Fruit fly (Drosophila melanogaster) whole organism, embryonic: Measurements from ENCODE around the gene CG34462.
A peak's percentile ranks its signal among the peaks of the same experiment; 100 is the strongest.

Experiments
- Atf3 ChIP-seq: fragments of 200-800 bp; sonication (Bioruptor generic); optimal IDR thresholded peaks from 3 replicates; lab custom pipeline; 2016; ENCODE audit warnings: missing biosample characterization, missing genetic modification characterization
- Blimp-1 ChIP-seq: fragments of 200-800 bp; sonication (Bioruptor generic); optimal IDR thresholded peaks from 3 replicates; lab custom pipeline; 2018; ENCODE audit warnings: missing biosample characterization, missing genetic modification characterization, mild to moderate bottlenecking, moderate library complexity, missing genetic modification reagents
- C15 ChIP-seq: fragments of 200-800 bp; sonication (Bioruptor generic); IDR thresholded peaks from 3 replicates; pipeline ENCODE4 v1.3.6; 2022; ENCODE audit warnings: missing biosample characterization, missing genetic modification characterization
- CG10543 ChIP-seq: fragments of 200-800 bp; sonication (Bioruptor generic); optimal IDR thresholded peaks from 3 replicates; lab custom pipeline; 2017; ENCODE audit warnings: missing biosample characterization, mild to moderate bottlenecking, missing genetic modification characterization, moderate library complexity
- CG15601 ChIP-seq: fragments of 200-800 bp; sonication (Bioruptor generic); optimal IDR thresholded peaks from 3 replicates; lab custom pipeline; 2019; ENCODE audit warnings: missing biosample characterization, mild to moderate bottlenecking, missing genetic modification characterization, moderate library complexity
- CG15696 ChIP-seq: fragments of 200-800 bp; sonication (Bioruptor generic); optimal IDR thresholded peaks from 2 replicates; lab custom pipeline; 2019; ENCODE audit warnings: missing biosample characterization, mild to moderate bottlenecking, missing genetic modification characterization, moderate library complexity
- CG16779 ChIP-seq: fragments of 200-800 bp; sonication (Bioruptor generic); IDR thresholded peaks from 2 replicates; pipeline ENCODE4 v1.3.6; 2022; ENCODE audit warnings: missing biosample characterization, missing genetic modification characterization
- CG17186 ChIP-seq: fragments of 200-800 bp; sonication (Bioruptor generic); optimal IDR thresholded peaks from 3 replicates; lab custom pipeline; 2017; ENCODE audit warnings: missing biosample characterization, missing genetic modification reagents, missing genetic modification characterization
- CG1792 ChIP-seq: fragments of 200-800 bp; sonication (Bioruptor generic); optimal IDR thresholded peaks from 2 replicates; lab custom pipeline; 2016; ENCODE audit warnings: missing biosample characterization, missing genetic modification characterization
- CG18011 ChIP-seq: fragments of 200-800 bp; sonication (Bioruptor generic); optimal IDR thresholded peaks from 2 replicates; lab custom pipeline; 2017; ENCODE audit warnings: missing biosample characterization, missing genetic modification characterization, mild to moderate bottlenecking, moderate library complexity, missing genotype
- CG3281 ChIP-seq: fragments of 200-800 bp; sonication (Bioruptor generic); optimal IDR thresholded peaks from 3 replicates; lab custom pipeline; 2017; ENCODE audit warnings: missing biosample characterization, mild to moderate bottlenecking, missing genetic modification characterization
- CG3407 ChIP-seq: fragments of 200-800 bp; sonication (Bioruptor generic); optimal IDR thresholded peaks from 2 replicates; lab custom pipeline; 2018; ENCODE audit warnings: missing biosample characterization, mild to moderate bottlenecking, missing genetic modification characterization
- CG4282 ChIP-seq: fragments of 200-800 bp; sonication (Bioruptor generic); optimal IDR thresholded peaks from 2 replicates; lab custom pipeline; 2016; ENCODE audit warnings: missing biosample characterization, missing genetic modification characterization
- CG5180 ChIP-seq: fragments of 200-800 bp; sonication (Bioruptor generic); optimal IDR thresholded peaks from 3 replicates; lab custom pipeline; 2017; ENCODE audit warnings: missing biosample characterization, missing genetic modification characterization, mild to moderate bottlenecking, moderate library complexity, missing genetic modification reagents
- CG6791 ChIP-seq: fragments of 200-800 bp; sonication (Bioruptor generic); IDR thresholded peaks from 3 replicates; pipeline ENCODE4 v1.3.6; 2022; ENCODE audit warnings: missing biosample characterization, missing genetic modification characterization; ENCODE audit not compliant: partially characterized antibody
- CG6813 ChIP-seq: fragments of 200-800 bp; sonication (Bioruptor generic); optimal IDR thresholded peaks from 2 replicates; lab custom pipeline; 2017; ENCODE audit warnings: missing biosample characterization, missing genetic modification characterization, mild to moderate bottlenecking, moderate library complexity, missing genetic modification reagents
- CG7786 ChIP-seq: fragments of 200-800 bp; sonication (Bioruptor generic); optimal IDR thresholded peaks from 2 replicates; lab custom pipeline; 2016; ENCODE audit warnings: missing biosample characterization, missing genetic modification characterization
- CG8388 ChIP-seq: fragments of 200-800 bp; sonication (Bioruptor generic); optimal IDR thresholded peaks from 2 replicates; lab custom pipeline; 2019; ENCODE audit warnings: missing biosample characterization, mild to moderate bottlenecking, missing genetic modification characterization, moderate library complexity
- CrebB ChIP-seq: fragments of 200-800 bp; sonication (Bioruptor generic); optimal IDR thresholded peaks from 3 replicates; lab custom pipeline; 2018; ENCODE audit warnings: missing biosample characterization, mild to moderate bottlenecking, missing genetic modification characterization
- Doc3 ChIP-seq: fragments of 200-800 bp; sonication (Bioruptor generic); IDR thresholded peaks from 3 replicates; pipeline ENCODE4 v1.3.6; 2022; ENCODE audit warnings: missing biosample characterization, missing genetic modification characterization; ENCODE audit not compliant: partially characterized antibody
- ERR ChIP-seq: fragments of 200-800 bp; sonication (Bioruptor generic); optimal IDR thresholded peaks from 2 replicates; lab custom pipeline; 2016; ENCODE audit warnings: missing biosample characterization, missing genetic modification characterization
- Hmx ChIP-seq: fragments of 200-800 bp; sonication (Bioruptor generic); optimal IDR thresholded peaks from 2 replicates; lab custom pipeline; 2016; ENCODE audit warnings: missing biosample characterization, missing genetic modification characterization
- Kr ChIP-seq: fragments of 200-800 bp; sonication (Bioruptor generic); optimal IDR thresholded peaks from 2 replicates; lab custom pipeline; 2017; ENCODE audit warnings: missing biosample characterization, mild to moderate bottlenecking, missing genetic modification characterization
- MBD-R2 ChIP-seq: fragments of 200-800 bp; sonication (Bioruptor generic); IDR thresholded peaks from 2 replicates; pipeline ENCODE4 v1.3.6; 2022; ENCODE audit warnings: missing biosample characterization, missing genetic modification characterization
- Optix ChIP-seq: fragments of 200-800 bp; sonication (Bioruptor generic); IDR thresholded peaks from 3 replicates; pipeline ENCODE4 v1.3.6; 2022; ENCODE audit warnings: missing biosample characterization, missing genetic modification characterization
- Side ChIP-seq: fragments of 200-800 bp; sonication (Bioruptor generic); optimal IDR thresholded peaks from 2 replicates; lab custom pipeline; 2016; ENCODE audit warnings: missing biosample characterization, missing genetic modification characterization
- Sry-δ ChIP-seq: fragments of 200-800 bp; sonication (Bioruptor generic); optimal IDR thresholded peaks from 2 replicates; lab custom pipeline; 2016; ENCODE audit warnings: missing biosample characterization, missing genetic modification characterization
- Ssrp ChIP-seq: fragments of 200-800 bp; sonication (Bioruptor generic); optimal IDR thresholded peaks from 2 replicates; lab custom pipeline; 2018; ENCODE audit warnings: missing biosample characterization, mild to moderate bottlenecking, missing genetic modification characterization, moderate library complexity
- Tbp ChIP-seq: fragments of >200 bp; optimal IDR thresholded peaks from 2 replicates; lab custom pipeline; 2018; ENCODE audit warnings: missing biosample characterization, missing genetic modification characterization
- Xbp1 ChIP-seq: fragments of 200-800 bp; sonication (Bioruptor generic); optimal IDR thresholded peaks from 3 replicates; lab custom pipeline; 2016; ENCODE audit warnings: missing biosample characterization, mild to moderate bottlenecking, missing genetic modification characterization
- bbx ChIP-seq: fragments of 200-800 bp; sonication (Bioruptor generic); IDR thresholded peaks from 2 replicates; pipeline ENCODE4 v1.3.6; 2022; ENCODE audit warnings: missing biosample characterization, missing genetic modification characterization; ENCODE audit not compliant: partially characterized antibody
- br ChIP-seq: fragments of >200 bp; optimal IDR thresholded peaks from 2 replicates; lab custom pipeline; 2017
- da ChIP-seq: fragments of 200-800 bp; sonication (Bioruptor generic); optimal IDR thresholded peaks from 2 replicates; lab custom pipeline; 2016; ENCODE audit warnings: missing biosample characterization, missing genetic modification characterization
- eyg ChIP-seq: fragments of 200-800 bp; sonication (Bioruptor generic); optimal IDR thresholded peaks from 3 replicates; lab custom pipeline; 2016; ENCODE audit warnings: missing biosample characterization, missing genetic modification characterization
- ftz-f1 ChIP-seq: fragments of 200-800 bp; sonication (Bioruptor generic); optimal IDR thresholded peaks from 2 replicates; lab custom pipeline; 2016; ENCODE audit warnings: missing biosample characterization, missing genetic modification characterization
- gcm2 ChIP-seq: fragments of 200-800 bp; sonication (Bioruptor generic); optimal IDR thresholded peaks from 2 replicates; lab custom pipeline; 2016; ENCODE audit warnings: missing biosample characterization, missing genetic modification characterization
- knrl ChIP-seq: fragments of 200-800 bp; sonication (Bioruptor generic); IDR thresholded peaks from 3 replicates; pipeline ENCODE4 v1.3.6; 2022; ENCODE audit warnings: missing biosample characterization, missing genetic modification characterization; ENCODE audit not compliant: partially characterized antibody
- lola ChIP-seq, 3 experiments: fragments of >200 bp in 2 of 3; fragments of 200-800 bp in 1 of 3; sonication (Bioruptor generic) in 1 of 3; optimal IDR thresholded peaks; 2 replicates each; lab custom pipeline; 2017 to 2019; ENCODE audit warnings: missing biosample characterization in 3 of 3, missing genetic modification characterization in 3 of 3, mild to moderate bottlenecking in 1 of 3, moderate library complexity in 1 of 3
- mirr ChIP-seq: fragments of 200-800 bp; sonication (Bioruptor generic); optimal IDR thresholded peaks from 3 replicates; lab custom pipeline; 2018; ENCODE audit warnings: missing biosample characterization, mild to moderate bottlenecking, missing genetic modification characterization
- nerfin-2 ChIP-seq: fragments of 200-800 bp; sonication (Bioruptor generic); IDR thresholded peaks from 2 replicates; pipeline ENCODE4 v1.3.6; 2022; ENCODE audit warnings: missing biosample characterization, missing genetic modification characterization; ENCODE audit not compliant: partially characterized antibody
- phol ChIP-seq: fragments of 200-800 bp; sonication (Bioruptor generic); optimal IDR thresholded peaks from 3 replicates; lab custom pipeline; 2018; ENCODE audit warnings: missing biosample characterization, mild to moderate bottlenecking, missing genetic modification characterization, moderate library complexity
- psq ChIP-seq: fragments of 200-800 bp; sonication (Bioruptor generic); optimal IDR thresholded peaks from 2 replicates; lab custom pipeline; 2017; ENCODE audit warnings: missing biosample characterization, missing genetic modification characterization
- repo ChIP-seq: fragments of 200-800 bp; sonication (Bioruptor generic); optimal IDR thresholded peaks from 2 replicates; lab custom pipeline; 2016; ENCODE audit warnings: missing biosample characterization, missing genetic modification characterization
- sens ChIP-seq: fragments of 200-800 bp; sonication (Bioruptor generic); peaks from one replicate; lab custom pipeline; 2016; ENCODE audit warnings: missing biosample characterization, missing genetic modification characterization
- stwl ChIP-seq: fragments of 200-800 bp; sonication (Bioruptor generic); optimal IDR thresholded peaks from 3 replicates; lab custom pipeline; 2018; ENCODE audit warnings: missing biosample characterization, mild to moderate bottlenecking, missing genetic modification characterization, moderate library complexity
- tap ChIP-seq: fragments of 200-800 bp; optimal IDR thresholded peaks from 3 replicates; lab custom pipeline; 2019; ENCODE audit warnings: missing biosample characterization, mild to moderate bottlenecking, missing genetic modification characterization, moderate library complexity
- tna ChIP-seq: fragments of 200-800 bp; sonication (Bioruptor generic); IDR thresholded peaks from 2 replicates; pipeline ENCODE4 v1.3.6; 2022; ENCODE audit warnings: missing biosample characterization, missing genetic modification characterization; ENCODE audit not compliant: partially characterized antibody
- tup ChIP-seq: fragments of 200-800 bp; sonication (Bioruptor generic); optimal IDR thresholded peaks from 2 replicates; lab custom pipeline; 2016; ENCODE audit warnings: missing biosample characterization, mild to moderate bottlenecking, missing genetic modification characterization, moderate library complexity

The CG34462 gene

dm6 chr3L:8289336-8290258, 38.8 kb upstream of the CG34462 start, which contains the start of gene cert (continued):
- TF ChIP-seq CG5180 (GFP tag; lab: Kevin White, UChicago) (no peak), da (GFP tag; lab: Kevin White, UChicago) (no peak), tup (GFP tag; lab: Kevin White, UChicago) (no peak), repo (GFP tag; lab: Kevin White, UChicago) (no peak), psq (GFP tag; lab: Kevin White, UChicago) (no peak), br (lab: Kevin White, UChicago) (no peak), CG4282 (GFP tag; lab: Kevin White, UChicago) (no peak), Kr (GFP tag; lab: Kevin White, UChicago) (no peak), CG1792 (GFP tag; lab: Kevin White, UChicago) (no peak), stwl (tag; lab: Kevin White, UChicago) (peak; percentile 89), CG10543 (GFP tag; lab: Kevin White, UChicago) (peak; percentile 36), Blimp-1 (GFP tag; lab: Kevin White, UChicago) (no peak), CG16779 (GFP tag; lab: Robert Waterston, UW) (no peak), sens (GFP tag; lab: Kevin White, UChicago) (peak; percentile 93), CG6813 (peak; percentile 38), CG18011 (GFP tag; lab: Kevin White, UChicago) (no peak), CG3407 (GFP tag; lab: Kevin White, UChicago) (no peak), CG6791 (peak; percentile 89), CG15696 (tag; lab: Kevin White, UChicago) (no peak), Hmx (GFP tag; lab: Kevin White, UChicago) (no peak), tap (no peak), phol (tag; lab: Kevin White, UChicago) (peak; percentile 57), Xbp1 (GFP tag; lab: Kevin White, UChicago) (peak; percentile 18), tna (GFP tag; lab: Robert Waterston, UW) (peak; percentile 76), Sry-δ (peak; percentile 98), Tbp (GFP tag; lab: Kevin White, UChicago) (no peak), Atf3 (no peak), ftz-f1 (GFP tag; lab: Kevin White, UChicago) (no peak), CG3281 (GFP tag; lab: Kevin White, UChicago) (no peak), Side (no peak), gcm2 (no peak), CG7786 (GFP tag; lab: Kevin White, UChicago) (peak; percentile 36), MBD-R2 (GFP tag; lab: Robert Waterston, UW) (peak; percentile 71), Ssrp (no peak), bbx (peak; percentile 82), CG17186 (GFP tag; lab: Kevin White, UChicago) (peak; percentile 13), mirr (GFP tag; lab: Kevin White, UChicago) (peak; percentile 31), lola (GFP tag; optimal IDR thresholded peaks at IDR 0.05; lab: Kevin White, UChicago) (peak in 1 of 3 experiments; percentile 15), CG15601 (tag; lab: Kevin White, UChicago) (no peak), CG8388 (GFP tag; lab: Kevin White, UChicago) (no peak), CrebB (tag; lab: Kevin White, UChicago) (no peak), Optix (GFP tag; lab: Robert Waterston, UW) (no peak), Doc3 (GFP tag; lab: Robert Waterston, UW) (peak; percentile 86), knrl (GFP tag; lab: Robert Waterston, UW) (peak; percentile 92), eyg (no peak), C15 (GFP tag; lab: Robert Waterston, UW) (no peak), nerfin-2 (peak; percentile 86), ERR (no peak)
